Fruit fly (Drosophila melanogaster): ENCODE results near the gene Sec13.

Sec13 gene

dm6 chr3R:23355829-23356738 is at the start of gene Sec13, which contains the start of gene ATPsynCF6:
Sec13 (plus strand) TSS chr3R:23356278.
ATPsynCF6 (minus strand) TSS chr3R:23356064.
- peak; percentile 25 for TF ChIP-seq fru (GFP tag; optimal IDR thresholded peaks at IDR 0.05)
- TF ChIP-seq CG9705 (GFP tag; optimal IDR thresholded peaks at IDR 0.05), result peak; percentile 53
- peak; percentile 44 for TF ChIP-seq Sp1 (GFP tag; optimal IDR thresholded peaks at IDR 0.05)
- TF ChIP-seq ey (GFP tag; optimal IDR thresholded peaks at IDR 0.05), result peak; percentile 14
- TF ChIP-seq foxo (GFP tag; optimal IDR thresholded peaks at IDR 0.05), result peak in 1 of 2 experiments; percentile 77
- no peak for TF ChIP-seq CG32264 (GFP tag; optimal IDR thresholded peaks at IDR 0.05)
- peak; percentile 48 for TF ChIP-seq h (GFP tag; optimal IDR thresholded peaks at IDR 0.05)
- TF ChIP-seq Myc (optimal IDR thresholded peaks at IDR 0.05), result peak; percentile 36
- no peak for TF ChIP-seq Dfd (GFP tag; optimal IDR thresholded peaks at IDR 0.05)
- TF ChIP-seq HLH106 (tag; optimal IDR thresholded peaks at IDR 0.05), result peak; percentile 57
- TF ChIP-seq rgr (GFP tag; optimal IDR thresholded peaks at IDR 0.05), result peak; percentile 52
- TF ChIP-seq Hr83 (GFP tag; optimal IDR thresholded peaks at IDR 0.05; ENCODE audit: poor library complexity, severe bottlenecking), result peak; percentile 53
- TF ChIP-seq woc (GFP tag; optimal IDR thresholded peaks at IDR 0.05), result peak; percentile 58
- TF ChIP-seq CrebA (GFP tag; optimal IDR thresholded peaks at IDR 0.05; ENCODE audit: borderline replicate concordance), result no peak
- TF ChIP-seq sage (GFP tag; optimal IDR thresholded peaks at IDR 0.05), result peak; percentile 68

- TF ChIP-seq N (GFP tag; optimal IDR thresholded peaks at IDR 0.05) (peak; percentile 20), psq (GFP tag; optimal IDR thresholded peaks at IDR 0.05) (no peak), Myc (optimal IDR thresholded peaks at IDR 0.05) (no peak), CG32264 (GFP tag; optimal IDR thresholded peaks at IDR 0.05) (no peak), Dfd (GFP tag; optimal IDR thresholded peaks at IDR 0.05) (peak; percentile 70), dmrt93B (GFP tag; optimal IDR thresholded peaks at IDR 0.05) (no peak), pan (optimal IDR thresholded peaks at IDR 0.05) (no peak), usp (GFP tag; optimal IDR thresholded peaks at IDR 0.05) (no peak), ey (GFP tag; optimal IDR thresholded peaks at IDR 0.05) (no peak), Rel (GFP tag; optimal IDR thresholded peaks at IDR 0.05) (no peak), Rel (tag; optimal IDR thresholded peaks at IDR 0.05) (no peak)
Measured at dm6 chr3R:23306828-23307227, 49.2 kb upstream of the Sec13 start.

- TF ChIP-seq rgr (GFP tag; optimal IDR thresholded peaks at IDR 0.05) (no peak), N (GFP tag; optimal IDR thresholded peaks at IDR 0.05) (no peak), pan (optimal IDR thresholded peaks at IDR 0.05) (no peak), Myc (optimal IDR thresholded peaks at IDR 0.05) (no peak), psq (GFP tag; optimal IDR thresholded peaks at IDR 0.05) (no peak), usp (GFP tag; optimal IDR thresholded peaks at IDR 0.05) (no peak)
Measured at dm6 chr3R:23309690-23310089, 46.4 kb upstream of the Sec13 start.

- no peak for TF ChIP-seq GATAd (GFP tag; optimal IDR thresholded peaks at IDR 0.05)
- no peak for TF ChIP-seq OdsH (GFP tag; optimal IDR thresholded peaks at IDR 0.05)
- TF ChIP-seq woc (GFP tag; optimal IDR thresholded peaks at IDR 0.05), result no peak
- no peak for TF ChIP-seq CG9705 (GFP tag; optimal IDR thresholded peaks at IDR 0.05)
- TF ChIP-seq pan (optimal IDR thresholded peaks at IDR 0.05), result no peak
Measured at dm6 chr3R:23310151-23310550, 45.9 kb upstream of the Sec13 start.

dm6 chr3R:23312796-23313195 is 43.3 kb upstream of the Sec13 start:
- TF ChIP-seq Abd-B (GFP tag; optimal IDR thresholded peaks at IDR 0.05) (no peak), Hnf4 (GFP tag; optimal IDR thresholded peaks at IDR 0.05) (no peak), fru (GFP tag; optimal IDR thresholded peaks at IDR 0.05) (no peak), lola (GFP tag; optimal IDR thresholded peaks at IDR 0.05) (no peak), N (GFP tag; optimal IDR thresholded peaks at IDR 0.05) (no peak), Jra (GFP tag; optimal IDR thresholded peaks at IDR 0.05) (no peak), pan (optimal IDR thresholded peaks at IDR 0.05) (no peak), dmrt93B (GFP tag; optimal IDR thresholded peaks at IDR 0.05) (no peak), sv (GFP tag; optimal IDR thresholded peaks at IDR 0.05) (no peak), Mio (GFP tag; optimal IDR thresholded peaks at IDR 0.05) (no peak), OdsH (GFP tag; optimal IDR thresholded peaks at IDR 0.05) (no peak), HLH106 (tag; optimal IDR thresholded peaks at IDR 0.05) (no peak), jim (GFP tag; optimal IDR thresholded peaks at IDR 0.05) (no peak), dl (GFP tag; optimal IDR thresholded peaks at IDR 0.05; ENCODE audit: insufficient read depth in 1 of 2, partially characterized antibody in 2 of 2) (no peak), CG32264 (GFP tag; optimal IDR thresholded peaks at IDR 0.05) (no peak), Myc (optimal IDR thresholded peaks at IDR 0.05) (no peak), Hr78 (GFP tag; optimal IDR thresholded peaks at IDR 0.05) (no peak), tai (GFP tag; optimal IDR thresholded peaks at IDR 0.05) (no peak), brk (GFP tag; optimal IDR thresholded peaks at IDR 0.05) (no peak)

Measured in whole organism, wandering third instar larva.